Worm (Caenorhabditis elegans) whole organism, L4 larva: ENCODE measurements around the gene F21C10.7.

Experiments
- F49E8.2 ChIP-seq: sonication (generic microtip); optimal IDR thresholded peaks from 2 replicates; lab custom pipeline; 2016; ENCODE audit warnings: missing compliant biosample characterization, mild to moderate bottlenecking, missing genetic modification characterization, borderline replicate concordance
- R02D3.7 ChIP-seq: fragments of 150-350 bp; sonication (generic microtip); optimal IDR thresholded peaks from 3 replicates; lab custom pipeline; 2014; ENCODE audit warnings: missing biosample characterization, missing genetic modification characterization
- Y105C5A.15 ChIP-seq: fragments of 200-800 bp; sonication (Bioruptor generic); IDR thresholded peaks from 2 replicates; pipeline ENCODE4 v1.3.6; 2022; ENCODE audit warnings: missing genetic modification characterization, missing compliant biosample characterization
- Y48G9A.11 ChIP-seq: fragments of 200-800 bp; sonication (Bioruptor generic); IDR thresholded peaks from 2 replicates; pipeline ENCODE4 v1.3.6; 2022; ENCODE audit warnings: missing genetic modification reagents, missing genetic modification characterization, missing compliant biosample characterization
- Y5F2A.4 ChIP-seq: fragments of 200-800 bp; sonication (Bioruptor generic); optimal IDR thresholded peaks from 2 replicates; lab custom pipeline; 2018; ENCODE audit warnings: mild to moderate bottlenecking, missing genetic modification characterization, missing compliant biosample characterization
- aha-1 ChIP-seq: fragments of 150-350 bp; peaks from one replicate; lab custom pipeline; 2014; ENCODE audit warnings: missing biosample characterization, missing genetic modification characterization
- aly-2 ChIP-seq: sonication (generic microtip); optimal IDR thresholded peaks from 2 replicates; lab custom pipeline; 2018; ENCODE audit warnings: missing biosample characterization, missing genetic modification characterization
- arid-1 ChIP-seq: fragments of 200-800 bp; sonication (Bioruptor generic); conservative IDR thresholded peaks from 2 replicates; pipeline ENCODE4 v1.3.6; 2022; ENCODE audit warnings: missing genetic modification reagents, missing genetic modification characterization, missing compliant biosample characterization
- attf-4 ChIP-seq: sonication (generic microtip); optimal IDR thresholded peaks from 3 replicates; lab custom pipeline; 2017; ENCODE audit warnings: missing biosample characterization, missing genetic modification characterization
- daf-16 ChIP-seq, 3 experiments: sonication (generic microtip); optimal IDR thresholded peaks; 2 replicates each; lab custom pipeline; 2016 to 2017; ENCODE audit warnings: missing genetic modification characterization in 3 of 3, missing genetic modification reagents in 3 of 3, mild to moderate bottlenecking in 2 of 3, missing compliant biosample characterization in 2 of 3, missing biosample characterization in 1 of 3, moderate library complexity in 1 of 3
- dmd-6 ChIP-seq: fragments of 200-800 bp; sonication (Bioruptor generic); IDR thresholded peaks from 2 replicates; pipeline ENCODE4 v1.3.6; 2022; ENCODE audit warnings: missing genetic modification reagents, missing genetic modification characterization, missing compliant biosample characterization
- dve-1 ChIP-seq: sonication (generic microtip); optimal IDR thresholded peaks from 2 replicates; lab custom pipeline; 2017; ENCODE audit warnings: antibody characterized with exemption, mild to moderate bottlenecking, missing genetic modification characterization, missing compliant biosample characterization; ENCODE audit not compliant: insufficient read depth
- gei-8 ChIP-seq: fragments of 200-800 bp; sonication (Bioruptor generic); optimal IDR thresholded peaks from 2 replicates; lab custom pipeline; 2018; ENCODE audit warnings: mild to moderate bottlenecking, missing genetic modification characterization, missing compliant biosample characterization
- hif-1 ChIP-seq, 2 experiments: sonication (generic microtip); optimal IDR thresholded peaks; 2 replicates each; lab custom pipeline; 2016 to 2017; ENCODE audit warnings: missing compliant biosample characterization in 2 of 2, missing genetic modification characterization in 2 of 2, missing genetic modification reagents in 2 of 2, missing genotype in 2 of 2, mild to moderate bottlenecking in 1 of 2
- hlh-30 ChIP-seq: sonication (generic microtip); optimal IDR thresholded peaks from 2 replicates; lab custom pipeline; 2017; ENCODE audit warnings: antibody characterized with exemption, mild to moderate bottlenecking, missing genetic modification characterization, missing compliant biosample characterization; ENCODE audit not compliant: insufficient read depth
- lim-7 ChIP-seq: fragments of 200-800 bp; sonication (Bioruptor generic); IDR thresholded peaks from 2 replicates; pipeline ENCODE4 v1.3.6; 2022; ENCODE audit warnings: missing genetic modification characterization, missing compliant biosample characterization
- lin-1 ChIP-seq: fragments of 200-800 bp; sonication (Bioruptor generic); IDR thresholded peaks from 2 replicates; pipeline ENCODE4 v1.3.6; 2022; ENCODE audit warnings: missing genetic modification reagents, missing genetic modification characterization, missing compliant biosample characterization
- lin-13 ChIP-seq: fragments of 150-350 bp; optimal IDR thresholded peaks from 2 replicates; lab custom pipeline; 2014; ENCODE audit warnings: missing biosample characterization, missing genetic modification reagents, missing genetic modification characterization
- lsy-2 ChIP-seq, 2 experiments: fragments of 150-350 bp in 1 of 2; sonication (generic microtip) in 1 of 2; optimal IDR thresholded peaks; 2 replicates each; lab custom pipeline; 2014 to 2017; ENCODE audit warnings: missing biosample characterization in 2 of 2, missing genetic modification characterization in 2 of 2
- mep-1 ChIP-seq: fragments of 150-350 bp; sonication (generic microtip); optimal IDR thresholded peaks from 3 replicates; lab custom pipeline; 2014; ENCODE audit warnings: missing biosample characterization, missing genetic modification characterization
- mxl-2 ChIP-seq: fragments of 200-800 bp; sonication (Bioruptor generic); conservative IDR thresholded peaks from 2 replicates; pipeline ENCODE4 v1.3.6; 2022; ENCODE audit warnings: missing genetic modification reagents, missing genetic modification characterization, missing compliant biosample characterization
- nhr-11 ChIP-seq: fragments of 150-350 bp; optimal IDR thresholded peaks from 2 replicates; lab custom pipeline; 2014; ENCODE audit warnings: missing biosample characterization, missing genetic modification characterization
- nhr-25 ChIP-seq: sonication (generic microtip); optimal IDR thresholded peaks from 2 replicates; lab custom pipeline; 2017; ENCODE audit warnings: missing genetic modification characterization, mild to moderate bottlenecking, missing compliant biosample characterization, antibody characterized with exemption, moderate library complexity, borderline replicate concordance; ENCODE audit not compliant: insufficient read depth
- nhr-41 ChIP-seq: fragments of 200-800 bp; sonication (Bioruptor generic); IDR thresholded peaks from 2 replicates; pipeline ENCODE4 v1.3.6; 2022; ENCODE audit warnings: missing genetic modification reagents, missing genetic modification characterization, missing compliant biosample characterization
- nhr-48 ChIP-seq: sonication (generic microtip); optimal IDR thresholded peaks from 2 replicates; lab custom pipeline; 2016; ENCODE audit warnings: mild to moderate bottlenecking, missing genetic modification characterization, missing compliant biosample characterization
- nhr-77 ChIP-seq: fragments of 150-350 bp; optimal IDR thresholded peaks from 2 replicates; lab custom pipeline; 2014; ENCODE audit warnings: missing biosample characterization, missing genetic modification characterization
- sdz-12 ChIP-seq: fragments of 200-800 bp; sonication (Bioruptor generic); optimal IDR thresholded peaks from 2 replicates; lab custom pipeline; 2018; ENCODE audit warnings: mild to moderate bottlenecking, missing genetic modification characterization, missing compliant biosample characterization
- tag-97 ChIP-seq: fragments of 200-800 bp; sonication (Bioruptor generic); IDR thresholded peaks from 2 replicates; pipeline ENCODE4 v1.3.6; 2022; ENCODE audit warnings: missing genetic modification characterization, missing compliant biosample characterization
- unc-62 ChIP-seq, 3 experiments: fragments of 150-350 bp in 1 of 3; sonication (generic microtip); optimal IDR thresholded peaks in 2 of 3; peaks in 1 of 3; 1 replicate in 1 of 3; 2 replicates in 2 of 3; lab custom pipeline; 2014 to 2017; ENCODE audit warnings: missing biosample characterization in 3 of 3, missing genetic modification characterization in 3 of 3, missing genetic modification reagents in 3 of 3, missing genotype in 1 of 3
- vab-7 ChIP-seq: fragments of 200-800 bp; sonication (Bioruptor generic); IDR thresholded peaks from 2 replicates; pipeline ENCODE4 v1.3.6; 2022; ENCODE audit warnings: missing genetic modification reagents, missing genetic modification characterization, missing compliant biosample characterization
- zag-1 ChIP-seq: fragments of 150-350 bp; optimal IDR thresholded peaks from 2 replicates; lab custom pipeline; 2014; ENCODE audit warnings: missing biosample characterization, missing genetic modification characterization
- zfp-2 ChIP-seq: sonication (generic microtip); optimal IDR thresholded peaks from 2 replicates; lab custom pipeline; 2016; ENCODE audit warnings: mild to moderate bottlenecking, missing genetic modification characterization, missing compliant biosample characterization
- zfp-3 ChIP-seq: fragments of 200-800 bp; sonication (Bioruptor generic); conservative IDR thresholded peaks from 2 replicates; pipeline ENCODE4 v1.3.6; 2022; ENCODE audit warnings: missing genetic modification reagents, missing genetic modification characterization, missing compliant biosample characterization
- ztf-11 ChIP-seq: fragments of 150-350 bp; optimal IDR thresholded peaks from 2 replicates; lab custom pipeline; 2014; ENCODE audit warnings: missing biosample characterization, missing genetic modification characterization
- ztf-7 ChIP-seq: fragments of 150-350 bp; optimal IDR thresholded peaks from 2 replicates; lab custom pipeline; 2014; ENCODE audit warnings: missing biosample characterization, missing genetic modification characterization

Gene F21C10.7

ce11 chrV:9112467-9112866 is at the start of gene F21C10.7:
TSS of gene F21C10.7 (plus strand) at chrV:9112767.
- no peak for TF ChIP-seq mxl-2
- no peak for TF ChIP-seq nhr-11 (tag; lab: Kevin White, UChicago)
- no peak for TF ChIP-seq tag-97 (GFP tag; lab: Robert Waterston, UW)
- no peak for TF ChIP-seq hif-1 (tag; optimal IDR thresholded peaks at IDR 0.05; lab: Kevin White, UChicago)
- no peak for TF ChIP-seq nhr-77 (tag; lab: Kevin White, UChicago)
- no peak for TF ChIP-seq unc-62 (GFP tag; optimal IDR thresholded peaks at IDR 0.05 in 1 of 2; lab: Kevin White, UChicago)
- TF ChIP-seq unc-62 (tag; optimal IDR thresholded peaks at IDR 0.05; lab: Kevin White, UChicago) = no peak
- no peak for TF ChIP-seq lsy-2 (tag; optimal IDR thresholded peaks at IDR 0.05; lab: Kevin White, UChicago)
- no peak for TF ChIP-seq Y5F2A.4 (GFP tag; lab: Kevin White, UChicago)
- TF ChIP-seq nhr-48 (tag; lab: Kevin White, UChicago) = no peak
- no peak for TF ChIP-seq nhr-25 (tag; lab: Kevin White, UChicago)
- TF ChIP-seq arid-1 (GFP tag; lab: Robert Waterston, UW) = no peak

ce11 chrV:9063134-9063533 is 49.4 kb upstream of the F21C10.7 start:
- TF ChIP-seq Y48G9A.11 (GFP tag; lab: Robert Waterston, UW) (no peak), lsy-2 (tag; optimal IDR thresholded peaks at IDR 0.05; lab: Kevin White, UChicago) (no peak), sdz-12 (GFP tag; lab: Kevin White, UChicago) (no peak), vab-7 (no peak), R02D3.7 (tag; lab: Kevin White, UChicago) (no peak), lin-13 (GFP tag; lab: Kevin White, UChicago) (no peak), aly-2 (tag; lab: Kevin White, UChicago) (no peak), mxl-2 (no peak)

- no peak for TF ChIP-seq zfp-3
- no peak for TF ChIP-seq mep-1
- no peak for TF ChIP-seq lim-7
- TF ChIP-seq unc-62 (GFP tag; optimal IDR thresholded peaks at IDR 0.05 in 1 of 2; lab: Kevin White, UChicago) = peak in 1 of 2 experiments; percentile 70
- no peak for TF ChIP-seq unc-62 (tag; optimal IDR thresholded peaks at IDR 0.05; lab: Kevin White, UChicago)
Measured at ce11 chrV:9065001-9065400, 47.6 kb upstream of the F21C10.7 start.

- TF ChIP-seq mep-1 (no peak), unc-62 (GFP tag; optimal IDR thresholded peaks at IDR 0.05 in 1 of 2; lab: Kevin White, UChicago) (peak in 1 of 2 experiments; percentile 13), unc-62 (tag; optimal IDR thresholded peaks at IDR 0.05; lab: Kevin White, UChicago) (no peak)
Measured at ce11 chrV:9065915-9066314, 46.7 kb upstream of the F21C10.7 start.

ce11 chrV:9067678-9068077 is 44.9 kb upstream of the F21C10.7 start, which contains the start of gene fip-2:
TSS of gene fip-2 (plus strand) at chrV:9067978.
- no peak for TF ChIP-seq ztf-7 (tag; lab: Kevin White, UChicago)
- TF ChIP-seq, all 104 proteins: peak for 0

ce11 chrV:9069680-9070079 is 42.9 kb upstream of the F21C10.7 start, which contains the start of gene T27E4.5:
TSS of gene T27E4.5 (minus strand) at chrV:9069780.
- TF ChIP-seq zag-1 (tag; lab: Kevin White, UChicago) (no peak), aha-1 (tag; lab: Kevin White, UChicago) (peak; percentile 31)

- peak in 1 of 2 experiments; percentile 96 for TF ChIP-seq unc-62 (GFP tag; optimal IDR thresholded peaks at IDR 0.05 in 1 of 2; lab: Kevin White, UChicago)
- TF ChIP-seq unc-62 (tag; optimal IDR thresholded peaks at IDR 0.05; lab: Kevin White, UChicago) = no peak
- TF ChIP-seq lin-1 = no peak
- TF ChIP-seq attf-4 (tag; lab: Kevin White, UChicago) = no peak
- no peak for TF ChIP-seq Y105C5A.15
- TF ChIP-seq dve-1 = peak; percentile 46
- peak; percentile 31 for TF ChIP-seq hlh-30
- TF ChIP-seq zfp-2 (tag; lab: Kevin White, UChicago) = no peak
- TF ChIP-seq ztf-11 (tag; lab: Kevin White, UChicago) = no peak
- no peak for TF ChIP-seq nhr-77 (tag; lab: Kevin White, UChicago)
- no peak for TF ChIP-seq daf-16 (GFP tag; optimal IDR thresholded peaks at IDR 0.05; lab: Kevin White, UChicago)
- TF ChIP-seq daf-16 (tag; optimal IDR thresholded peaks at IDR 0.05; lab: Kevin White, UChicago) = peak; percentile 39
- TF ChIP-seq dmd-6 = peak; percentile 28; the same call in 1 of the 2 replicates
- no peak for TF ChIP-seq F49E8.2 (tag; lab: Kevin White, UChicago)
- TF ChIP-seq lin-13 (GFP tag; lab: Kevin White, UChicago) = no peak
- TF ChIP-seq gei-8 (GFP tag; lab: Kevin White, UChicago) = no peak
- TF ChIP-seq nhr-41 (GFP tag; lab: Robert Waterston, UW) = no peak
Measured at ce11 chrV:9073322-9074038, 39.1 kb upstream of the F21C10.7 start, which contains the start of gene oac-50. TSS of gene oac-50 (minus strand) at chrV:9073540.
